Fruit fly (Drosophila melanogaster) whole organism, embryonic: ENCODE results near the gene CG33298.

Experiments used
- Abd-B ChIP-seq: fragments of 200-800 bp; sonication (Bioruptor generic); optimal IDR thresholded peaks from 2 replicates; lab custom pipeline; 2018; ENCODE audit warnings: missing biosample characterization, mild to moderate bottlenecking, missing genetic modification characterization, moderate library complexity
- CG10565 ChIP-seq: fragments of 200-800 bp; sonication (Bioruptor generic); optimal IDR thresholded peaks from 3 replicates; lab custom pipeline; 2016; ENCODE audit warnings: missing biosample characterization, mild to moderate bottlenecking, missing genetic modification characterization
- CG11723 ChIP-seq: fragments of 200-800 bp; sonication (Bioruptor generic); optimal IDR thresholded peaks from 2 replicates; lab custom pipeline; 2017; ENCODE audit warnings: missing biosample characterization, mild to moderate bottlenecking, missing genetic modification characterization
- CG13775 ChIP-seq: fragments of 200-800 bp; sonication (Bioruptor generic); optimal IDR thresholded peaks from 3 replicates; lab custom pipeline; 2017; ENCODE audit warnings: missing biosample characterization, mild to moderate bottlenecking, missing genetic modification characterization
- CG15073 ChIP-seq: fragments of 200-800 bp; sonication (Bioruptor generic); optimal IDR thresholded peaks from 2 replicates; lab custom pipeline; 2016; ENCODE audit warnings: missing biosample characterization, missing genetic modification characterization
- CG16779 ChIP-seq: fragments of 200-800 bp; sonication (Bioruptor generic); IDR thresholded peaks from 2 replicates; pipeline ENCODE4 v1.3.6; 2022; ENCODE audit warnings: missing biosample characterization, missing genetic modification characterization
- CG17328 ChIP-seq: fragments of 200-800 bp; sonication (Bioruptor generic); IDR thresholded peaks from 2 replicates; pipeline ENCODE4 v1.3.6; 2022; ENCODE audit warnings: missing biosample characterization, missing genetic modification characterization
- CG18011 ChIP-seq: fragments of 200-800 bp; sonication (Bioruptor generic); optimal IDR thresholded peaks from 2 replicates; lab custom pipeline; 2017; ENCODE audit warnings: missing biosample characterization, missing genetic modification characterization, mild to moderate bottlenecking, moderate library complexity, missing genotype
- CG2202 ChIP-seq: fragments of 200-800 bp; sonication (Bioruptor generic); optimal IDR thresholded peaks from 2 replicates; lab custom pipeline; 2018; ENCODE audit warnings: missing biosample characterization, mild to moderate bottlenecking, missing genetic modification characterization
- CG2889 ChIP-seq: fragments of 200-800 bp; sonication (Bioruptor generic); IDR thresholded peaks from 3 replicates; pipeline ENCODE4 v1.3.6; 2022; ENCODE audit warnings: missing biosample characterization, missing genetic modification characterization
- CG31224 ChIP-seq: fragments of 200-800 bp; sonication (Bioruptor generic); IDR thresholded peaks from 2 replicates; pipeline ENCODE4 v1.3.6; 2022; ENCODE audit warnings: missing biosample characterization, missing genetic modification characterization
- CG33557 ChIP-seq: fragments of 200-800 bp; sonication (Bioruptor generic); optimal IDR thresholded peaks from 2 replicates; lab custom pipeline; 2019; ENCODE audit warnings: missing biosample characterization, mild to moderate bottlenecking, missing genetic modification characterization, moderate library complexity
- CG5953 ChIP-seq: fragments of 200-800 bp; sonication (Bioruptor generic); IDR thresholded peaks from 2 replicates; pipeline ENCODE4 v1.3.6; 2022; ENCODE audit warnings: missing biosample characterization, missing genetic modification characterization
- CG7357 ChIP-seq: fragments of 200-800 bp; sonication (Bioruptor generic); IDR thresholded peaks from 3 replicates; pipeline ENCODE4 v1.3.6; 2022; ENCODE audit warnings: missing biosample characterization, missing genetic modification characterization
- CG9215 ChIP-seq: fragments of 200-800 bp; sonication (Bioruptor generic); IDR thresholded peaks from 2 replicates; pipeline ENCODE4 v1.3.6; 2022; ENCODE audit warnings: missing biosample characterization, missing genetic modification characterization
- Eip74EF ChIP-seq, 2 experiments: fragments of 200-800 bp in 1 of 2; fragments of >200 bp in 1 of 2; sonication (Bioruptor generic) in 1 of 2; optimal IDR thresholded peaks; 2 replicates each; lab custom pipeline; 2017 to 2019; ENCODE audit warnings: missing biosample characterization in 2 of 2, missing genetic modification characterization in 2 of 2, mild to moderate bottlenecking in 1 of 2, moderate library complexity in 1 of 2
- GATAe ChIP-seq: fragments of 200-800 bp; sonication (Bioruptor generic); conservative IDR thresholded peaks from 2 replicates; pipeline ENCODE4 v1.3.6; 2022; ENCODE audit warnings: missing biosample characterization, missing genetic modification characterization
- Meics ChIP-seq: fragments of 200-800 bp; sonication (Bioruptor generic); optimal IDR thresholded peaks from 2 replicates; lab custom pipeline; 2017; ENCODE audit warnings: missing biosample characterization, mild to moderate bottlenecking, missing genetic modification characterization
- Nf-YC ChIP-seq: fragments of 200-800 bp; optimal IDR thresholded peaks from 3 replicates; lab custom pipeline; 2019; ENCODE audit warnings: missing biosample characterization, mild to moderate bottlenecking, missing genetic modification characterization, moderate library complexity
- PHDP ChIP-seq: fragments of 200-800 bp; sonication (Bioruptor generic); optimal IDR thresholded peaks from 3 replicates; lab custom pipeline; 2018; ENCODE audit warnings: missing biosample characterization, mild to moderate bottlenecking, missing genetic modification characterization, moderate library complexity
- Ptx1 ChIP-seq: fragments of 200-800 bp; sonication (Bioruptor generic); IDR thresholded peaks from 2 replicates; pipeline ENCODE4 v1.3.6; 2022; ENCODE audit warnings: missing biosample characterization, missing genetic modification characterization
- Spps ChIP-seq: fragments of 200-800 bp; sonication (Bioruptor generic); optimal IDR thresholded peaks from 2 replicates; lab custom pipeline; 2018; ENCODE audit warnings: missing biosample characterization, mild to moderate bottlenecking, missing genetic modification characterization
- Trl ChIP-seq, 3 experiments: fragments of >200 bp in 2 of 3; fragments of 200-800 bp in 1 of 3; sonication (Bioruptor generic) in 1 of 3; optimal IDR thresholded peaks; 2 replicates in 1 of 3; 3 replicates in 2 of 3; lab custom pipeline; 2016 to 2017; ENCODE audit warnings: missing biosample characterization in 1 of 3, missing genetic modification characterization in 1 of 3
- Usf ChIP-seq: fragments of 200-800 bp; sonication (Bioruptor generic); optimal IDR thresholded peaks from 2 replicates; lab custom pipeline; 2017; ENCODE audit warnings: missing genotype, missing biosample characterization, missing genetic modification characterization
- abd-A ChIP-seq: fragments of 200-800 bp; sonication (Bioruptor generic); optimal IDR thresholded peaks from 3 replicates; lab custom pipeline; 2019; ENCODE audit warnings: missing biosample characterization, mild to moderate bottlenecking, missing genetic modification characterization, moderate library complexity
- aop ChIP-seq: fragments of 200-800 bp; sonication (Bioruptor generic); IDR thresholded peaks from 2 replicates; pipeline ENCODE4 v1.3.6; 2022; ENCODE audit warnings: missing biosample characterization, missing genetic modification characterization
- bsh ChIP-seq, 2 experiments: fragments of 200-800 bp; sonication (Bioruptor generic); optimal IDR thresholded peaks; 2 replicates each; lab custom pipeline; 2017 to 2018; ENCODE audit warnings: mild to moderate bottlenecking in 2 of 2, missing biosample characterization in 2 of 2, missing genetic modification characterization in 2 of 2, moderate library complexity in 1 of 2
- btn ChIP-seq: fragments of 200-800 bp; sonication (Bioruptor generic); optimal IDR thresholded peaks from 2 replicates; lab custom pipeline; 2016; ENCODE audit warnings: missing biosample characterization, missing genetic modification characterization
- croc ChIP-seq: fragments of 200-800 bp; sonication (Bioruptor generic); conservative IDR thresholded peaks from 3 replicates; pipeline ENCODE4 v1.3.6; 2022; ENCODE audit warnings: missing biosample characterization, missing genetic modification characterization
- dmrt99B ChIP-seq: fragments of 200-800 bp; sonication (Bioruptor generic); optimal IDR thresholded peaks from 2 replicates; lab custom pipeline; 2018; ENCODE audit warnings: missing biosample characterization, mild to moderate bottlenecking, missing genetic modification characterization, moderate library complexity
- eve ChIP-seq, 2 experiments: fragments of >200 bp; optimal IDR thresholded peaks; 2 replicates each; lab custom pipeline; 2017; ENCODE audit warnings: missing biosample characterization in 2 of 2, missing genetic modification characterization in 2 of 2
- fd64A ChIP-seq: fragments of 200-800 bp; sonication (Bioruptor generic); optimal IDR thresholded peaks from 3 replicates; lab custom pipeline; 2018; ENCODE audit warnings: missing biosample characterization, mild to moderate bottlenecking, missing genetic modification characterization
- fru ChIP-seq: fragments of >200 bp; optimal IDR thresholded peaks from 2 replicates; lab custom pipeline; 2017
- ind ChIP-seq: fragments of 200-800 bp; sonication (Bioruptor generic); optimal IDR thresholded peaks from 3 replicates; lab custom pipeline; 2016; ENCODE audit warnings: missing biosample characterization, missing genetic modification characterization
- jing ChIP-seq: fragments of 200-800 bp; sonication (Bioruptor generic); optimal IDR thresholded peaks from 2 replicates; lab custom pipeline; 2018; ENCODE audit warnings: missing biosample characterization, mild to moderate bottlenecking, missing genetic modification characterization
- kni ChIP-seq: fragments of 200-800 bp; sonication (Bioruptor generic); optimal IDR thresholded peaks from 3 replicates; lab custom pipeline; 2017; ENCODE audit warnings: mild to moderate bottlenecking, missing biosample characterization, missing genetic modification reagents, missing genetic modification characterization
- lmd ChIP-seq: fragments of 200-800 bp; sonication (Bioruptor generic); IDR thresholded peaks from 2 replicates; pipeline ENCODE4 v1.3.6; 2022; ENCODE audit warnings: missing biosample characterization, missing genetic modification characterization
- otp ChIP-seq: fragments of 200-800 bp; sonication (Bioruptor generic); IDR thresholded peaks from 3 replicates; pipeline ENCODE4, ENCODE4 v1.3.6; 2022; ENCODE audit warnings: missing biosample characterization, missing genetic modification characterization
- pan ChIP-seq, 4 experiments: fragments of >200 bp in 3 of 4; fragments of 200-800 bp in 1 of 4; sonication (Bioruptor generic) in 1 of 4; optimal IDR thresholded peaks in 3 of 4; IDR thresholded peaks in 1 of 4; 2 replicates each; pipeline versions ENCODE4 v1.3.6 to Lab custom; 2017 to 2022; ENCODE audit warnings: missing biosample characterization in 2 of 4, missing genetic modification characterization in 2 of 4, mixed read lengths in 1 of 4
- pfk ChIP-seq: fragments of 200-800 bp; sonication (Bioruptor generic); optimal IDR thresholded peaks from 2 replicates; lab custom pipeline; 2018; ENCODE audit warnings: missing biosample characterization, mild to moderate bottlenecking, missing genetic modification characterization, moderate library complexity
- pum ChIP-seq: fragments of 200-800 bp; sonication (Bioruptor generic); optimal IDR thresholded peaks from 2 replicates; lab custom pipeline; 2016; ENCODE audit warnings: missing biosample characterization, missing genetic modification characterization
- rib ChIP-seq: fragments of 200-800 bp; sonication (Bioruptor generic); IDR thresholded peaks from 2 replicates; pipeline ENCODE4 v1.3.6; 2022; ENCODE audit warnings: missing biosample characterization, missing genetic modification characterization
- ro ChIP-seq: fragments of 200-800 bp; sonication (Bioruptor generic); IDR thresholded peaks from 2 replicates; pipeline ENCODE4 v1.3.6; 2022; ENCODE audit warnings: missing biosample characterization, missing genetic modification characterization
- sr ChIP-seq: fragments of 200-800 bp; sonication (Bioruptor generic); IDR thresholded peaks from 3 replicates; pipeline ENCODE4 v1.3.6; 2022; ENCODE audit warnings: missing biosample characterization, missing genetic modification characterization
- tap ChIP-seq: fragments of 200-800 bp; optimal IDR thresholded peaks from 3 replicates; lab custom pipeline; 2019; ENCODE audit warnings: missing biosample characterization, mild to moderate bottlenecking, missing genetic modification characterization, moderate library complexity
- tll ChIP-seq, 2 experiments: fragments of 200-800 bp in 1 of 2; fragments of >200 bp in 1 of 2; sonication (Bioruptor generic) in 1 of 2; optimal IDR thresholded peaks; 2 replicates each; lab custom pipeline; 2017 to 2019; ENCODE audit warnings: missing biosample characterization in 2 of 2, missing genetic modification characterization in 2 of 2, mild to moderate bottlenecking in 1 of 2, moderate library complexity in 1 of 2
- tup ChIP-seq: fragments of 200-800 bp; sonication (Bioruptor generic); optimal IDR thresholded peaks from 2 replicates; lab custom pipeline; 2016; ENCODE audit warnings: missing biosample characterization, mild to moderate bottlenecking, missing genetic modification characterization, moderate library complexity
- wek ChIP-seq: fragments of 200-800 bp; sonication (Bioruptor generic); optimal IDR thresholded peaks from 3 replicates; lab custom pipeline; 2018; ENCODE audit warnings: missing biosample characterization, mild to moderate bottlenecking, missing genetic modification characterization, moderate library complexity
- zfh1 ChIP-seq: fragments of 200-800 bp; sonication (Bioruptor generic); IDR thresholded peaks from 3 replicates; pipeline ENCODE4 v1.3.6; 2022; ENCODE audit warnings: missing biosample characterization, missing genetic modification characterization

The CG33298 gene

dm6 chr2L:9567398-9567856 lies 72.2 kb downstream of the CG33298 start (continued):
- TF ChIP-seq bsh (GFP tag; optimal IDR thresholded peaks at IDR 0.05; lab: Kevin White, UChicago) (peak; percentile 62 to 96), pum (GFP tag; lab: Kevin White, UChicago) (peak; percentile 73), CG33557 (GFP tag; lab: Kevin White, UChicago) (peak; percentile 81), sr (GFP tag; lab: Robert Waterston, UW) (peak; percentile 99), zfh1 (GFP tag; lab: Robert Waterston, UW) (peak; percentile 95), Usf (GFP tag; lab: Kevin White, UChicago) (peak; percentile 61), pan (optimal IDR thresholded peaks at IDR 0.05; lab: Kevin White, UChicago) (no peak), pan (GFP tag; optimal IDR thresholded peaks at IDR 0.05 in 1 of 2, IDR thresholded peaks at IDR 0.05 in 1 of 2) (peak in 1 of 2 experiments; percentile 96), abd-A (tag; lab: Kevin White, UChicago) (peak; percentile 98), Meics (GFP tag; lab: Kevin White, UChicago) (peak; percentile 99), CG11723 (peak; percentile 99), CG10565 (GFP tag; lab: Kevin White, UChicago) (peak; percentile 90), Trl (optimal IDR thresholded peaks at IDR 0.05; lab: Kevin White, UChicago) (peak; percentile 74 to 86), Trl (GFP tag; optimal IDR thresholded peaks at IDR 0.05; lab: Kevin White, UChicago) (peak; percentile 95), CG2889 (GFP tag; lab: Robert Waterston, UW) (peak; percentile 63; the same call in 2 of the 3 replicates), Spps (tag; lab: Kevin White, UChicago) (peak; percentile 91), pfk (peak; percentile 89), CG9215 (GFP tag; lab: Robert Waterston, UW) (peak; percentile 65), otp (GFP tag; lab: Robert Waterston, UW) (peak; percentile 99), fd64A (GFP tag; lab: Kevin White, UChicago) (peak; percentile 100), kni (GFP tag; lab: Kevin White, UChicago) (peak; percentile 98), CG7357 (peak; percentile 67), CG2202 (tag; lab: Kevin White, UChicago) (peak; percentile 94), aop (GFP tag; lab: Robert Waterston, UW) (peak; percentile 78), ind (GFP tag; lab: Kevin White, UChicago) (peak; percentile 88), eve (GFP tag; optimal IDR thresholded peaks at IDR 0.05; lab: Kevin White, UChicago) (peak in 1 of 2 experiments; percentile 72), Abd-B (peak; percentile 78), tap (tag; lab: Kevin White, UChicago) (peak; percentile 94), btn (GFP tag; lab: Kevin White, UChicago) (peak; percentile 95), CG13775 (GFP tag; lab: Kevin White, UChicago) (peak; percentile 96), dmrt99B (tag; lab: Kevin White, UChicago) (peak; percentile 96), fru (no peak), ro (GFP tag; lab: Robert Waterston, UW) (peak; percentile 72; the same call in 1 of the 2 replicates), croc (peak; percentile 57; the same call in 2 of the 3 replicates), Eip74EF (GFP tag; optimal IDR thresholded peaks at IDR 0.05; lab: Kevin White, UChicago) (peak in 1 of 2 experiments; percentile 96), rib (peak; percentile 87), CG18011 (peak; percentile 92), GATAe (GFP tag; lab: Robert Waterston, UW) (peak; percentile 88), lmd (GFP tag; lab: Robert Waterston, UW) (peak; percentile 80), CG31224 (peak; percentile 90), CG16779 (GFP tag; lab: Robert Waterston, UW) (peak; percentile 97), jing (GFP tag; lab: Kevin White, UChicago) (peak; percentile 86), Nf-YC (peak; percentile 88), tup (peak; percentile 94), wek (peak; percentile 99), CG5953 (peak; percentile 98), tll (GFP tag; optimal IDR thresholded peaks at IDR 0.05; lab: Kevin White, UChicago) (peak in 1 of 2 experiments; percentile 31), PHDP (tag; lab: Kevin White, UChicago) (peak; percentile 99), Ptx1 (GFP tag; lab: Robert Waterston, UW) (peak; percentile 89), CG15073 (GFP tag; lab: Kevin White, UChicago) (peak; percentile 65), CG17328 (peak; percentile 98)
